Worm (Caenorhabditis elegans) whole organism, L1 larva: ENCODE data around the gene dpf-1.

Experiments used
- blmp-1 ChIP-seq: fragments of 150-350 bp; optimal IDR thresholded peaks from 2 replicates; lab custom pipeline; 2014; ENCODE audit warnings: missing biosample characterization, missing genetic modification characterization
- ceh-82 ChIP-seq, 3 experiments: fragments of 150-350 bp in 1 of 3; sonication (generic microtip) in 2 of 3; optimal IDR thresholded peaks; 2 replicates each; lab custom pipeline; 2014 to 2017; ENCODE audit warnings: missing biosample characterization in 3 of 3, missing genetic modification characterization in 3 of 3
- elt-2 ChIP-seq: sonication (generic microtip); optimal IDR thresholded peaks from 2 replicates; lab custom pipeline; 2016; ENCODE audit warnings: missing genetic modification characterization, mild to moderate bottlenecking, inconsistent platforms, missing compliant biosample characterization, missing genetic modification reagents
- fkh-8 ChIP-seq: sonication (generic microtip); optimal IDR thresholded peaks from 2 replicates; lab custom pipeline; 2016; ENCODE audit warnings: mild to moderate bottlenecking, missing genetic modification characterization, missing compliant biosample characterization
- lsy-2 ChIP-seq, 2 experiments: fragments of 150-350 bp; optimal IDR thresholded peaks; 2 replicates each; lab custom pipeline; 2014; ENCODE audit warnings: missing biosample characterization in 2 of 2, missing genetic modification characterization in 2 of 2
- nhr-12 ChIP-seq: sonication (generic microtip); optimal IDR thresholded peaks from 2 replicates; lab custom pipeline; 2017; ENCODE audit warnings: missing biosample characterization, missing genetic modification characterization
- nhr-76 ChIP-seq: sonication (generic microtip); optimal IDR thresholded peaks from 2 replicates; lab custom pipeline; 2017; ENCODE audit warnings: missing biosample characterization, missing genetic modification characterization
- pqm-1 ChIP-seq: sonication (generic microtip); optimal IDR thresholded peaks from 3 replicates; lab custom pipeline; 2017; ENCODE audit warnings: missing biosample characterization, missing genetic modification characterization
- tbx-2 ChIP-seq: sonication (generic microtip); optimal IDR thresholded peaks from 2 replicates; lab custom pipeline; 2016; ENCODE audit warnings: missing genetic modification characterization, missing compliant biosample characterization
- unc-130 ChIP-seq: fragments of 150-350 bp; optimal IDR thresholded peaks from 2 replicates; lab custom pipeline; 2017; ENCODE audit warnings: missing biosample characterization, missing genetic modification characterization, inconsistent platforms
- ztf-11 ChIP-seq, 2 experiments: sonication (generic microtip); optimal IDR thresholded peaks; 2 replicates each; lab custom pipeline; 2016 to 2017; ENCODE audit warnings: missing genetic modification characterization in 2 of 2, missing biosample characterization in 1 of 2, missing compliant biosample characterization in 1 of 2

DNA sequence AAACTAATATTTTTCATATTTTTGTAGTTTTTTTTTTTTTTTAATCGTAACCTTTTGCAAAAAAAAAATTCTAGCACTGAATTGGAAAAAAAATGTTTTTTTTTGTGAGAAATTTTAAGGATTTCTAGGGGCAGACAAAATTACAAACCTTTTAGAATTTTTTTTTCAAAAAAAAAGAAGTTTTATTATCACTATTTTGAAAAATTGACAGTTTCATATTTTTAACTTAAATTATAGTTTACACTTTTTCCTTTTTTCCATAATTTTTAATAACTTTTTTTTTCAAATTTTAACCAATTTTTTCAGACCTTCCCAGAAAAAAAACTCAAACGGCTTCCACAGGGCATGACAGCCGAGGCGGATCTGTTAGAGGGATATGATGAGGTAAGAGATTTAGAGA, at the start of gene dpf-1:
- TF ChIP-seq nhr-76 (tag; lab: Kevin White, UChicago): no peak
- TF ChIP-seq tbx-2 (tag; lab: Kevin White, UChicago): no peak
- TF ChIP-seq ztf-11 (tag; optimal IDR thresholded peaks at IDR 0.05; lab: Kevin White, UChicago): no peak
- no peak for TF ChIP-seq elt-2 (tag; lab: Kevin White, UChicago)
- TF ChIP-seq lsy-2 (tag; optimal IDR thresholded peaks at IDR 0.05; lab: Kevin White, UChicago): no peak
- TF ChIP-seq nhr-12: no peak
- no peak for TF ChIP-seq blmp-1 (tag; lab: Kevin White, UChicago)
- TF ChIP-seq pqm-1 (tag; lab: Kevin White, UChicago): no peak
- TF ChIP-seq unc-130 (tag; lab: Kevin White, UChicago): no peak
- no peak for TF ChIP-seq ceh-82 (tag; optimal IDR thresholded peaks at IDR 0.05; lab: Kevin White, UChicago)
- no peak for TF ChIP-seq fkh-8
